Worm (Caenorhabditis elegans) whole organism, mixed stage, embryonic: Measurements from ENCODE around the gene F58H1.2.

Experiments
- M03D4.4 ChIP-seq: sonication (generic microtip); optimal IDR thresholded peaks from 2 replicates; lab custom pipeline; 2017; ENCODE audit warnings: mild to moderate bottlenecking, missing genetic modification characterization, missing compliant biosample characterization
- bed-3 ChIP-seq: fragments of 200-800 bp; sonication (Bioruptor generic); optimal IDR thresholded peaks from 3 replicates; lab custom pipeline; 2018; ENCODE audit warnings: mild to moderate bottlenecking, missing genetic modification characterization, moderate library complexity, missing compliant biosample characterization
- blmp-1 ChIP-seq: fragments of 150-350 bp; optimal IDR thresholded peaks from 2 replicates; lab custom pipeline; 2014; ENCODE audit warnings: missing biosample characterization, missing genetic modification characterization
- ceh-39 ChIP-seq: fragments of 150-350 bp; optimal IDR thresholded peaks from 2 replicates; lab custom pipeline; 2014; ENCODE audit warnings: missing biosample characterization, missing genetic modification characterization
- ceh-43 ChIP-seq: fragments of 200-800 bp; sonication (Bioruptor generic); optimal IDR thresholded peaks from 2 replicates; lab custom pipeline; 2018; ENCODE audit warnings: mild to moderate bottlenecking, missing genetic modification characterization, moderate library complexity, missing compliant biosample characterization
- ceh-83 ChIP-seq: fragments of 200-800 bp; sonication (Bioruptor generic); optimal IDR thresholded peaks from 2 replicates; lab custom pipeline; 2018; ENCODE audit warnings: mild to moderate bottlenecking, missing genetic modification characterization, missing compliant biosample characterization
- ces-1 ChIP-seq: fragments of 150-350 bp; optimal IDR thresholded peaks from 2 replicates; lab custom pipeline; 2014; ENCODE audit warnings: missing biosample characterization, missing genetic modification reagents, missing genetic modification characterization
- cnd-1 ChIP-seq: fragments of 200-800 bp; sonication (Bioruptor generic); optimal IDR thresholded peaks from 2 replicates; lab custom pipeline; 2018; ENCODE audit warnings: mild to moderate bottlenecking, missing genetic modification characterization, missing compliant biosample characterization
- drap-1 ChIP-seq: fragments of 200-800 bp; sonication (Bioruptor generic); optimal IDR thresholded peaks from 3 replicates; lab custom pipeline; 2018; ENCODE audit warnings: mild to moderate bottlenecking, missing genetic modification characterization, missing compliant biosample characterization
- elt-1 ChIP-seq: sonication (generic microtip); optimal IDR thresholded peaks from 2 replicates; lab custom pipeline; 2017; ENCODE audit warnings: missing genetic modification characterization, mild to moderate bottlenecking, missing compliant biosample characterization, antibody characterized with exemption, moderate library complexity, borderline replicate concordance; ENCODE audit not compliant: insufficient read depth
- elt-3 ChIP-seq: fragments of 150-350 bp; optimal IDR thresholded peaks from 2 replicates; lab custom pipeline; 2014; ENCODE audit warnings: missing biosample characterization, missing genetic modification characterization
- flh-1 ChIP-seq: fragments of 200-800 bp; sonication (Bioruptor generic); optimal IDR thresholded peaks from 2 replicates; lab custom pipeline; 2018; ENCODE audit warnings: mild to moderate bottlenecking, missing genetic modification characterization, moderate library complexity, missing compliant biosample characterization
- ham-2 ChIP-seq: fragments of 200-800 bp; sonication (Bioruptor generic); optimal IDR thresholded peaks from 2 replicates; lab custom pipeline; 2018; ENCODE audit warnings: mild to moderate bottlenecking, missing genetic modification characterization, missing compliant biosample characterization
- hlh-1 ChIP-seq: fragments of 150-350 bp; optimal IDR thresholded peaks from 2 replicates; lab custom pipeline; 2014; ENCODE audit warnings: missing biosample characterization, missing genetic modification reagents, missing genetic modification characterization
- lin-13 ChIP-seq: fragments of 150-350 bp; optimal IDR thresholded peaks from 2 replicates; lab custom pipeline; 2014; ENCODE audit warnings: missing biosample characterization, missing genetic modification characterization
- lsy-2 ChIP-seq: fragments of 150-350 bp; optimal IDR thresholded peaks from 2 replicates; lab custom pipeline; 2014; ENCODE audit warnings: missing biosample characterization, missing genetic modification characterization
- mab-5 ChIP-seq: fragments of 150-350 bp; optimal IDR thresholded peaks from 2 replicates; lab custom pipeline; 2014; ENCODE audit warnings: missing biosample characterization, missing genetic modification characterization
- mep-1 ChIP-seq: fragments of 150-350 bp; optimal IDR thresholded peaks from 2 replicates; lab custom pipeline; 2017; ENCODE audit warnings: missing biosample characterization, missing genetic modification reagents, missing genetic modification characterization, inconsistent platforms
- mls-2 ChIP-seq: sonication (generic microtip); optimal IDR thresholded peaks from 2 replicates; lab custom pipeline; 2016; ENCODE audit warnings: mild to moderate bottlenecking, missing genetic modification characterization, moderate library complexity, missing compliant biosample characterization
- nhr-12 ChIP-seq: fragments of 150-350 bp; optimal IDR thresholded peaks from 2 replicates; lab custom pipeline; 2014; ENCODE audit warnings: missing biosample characterization, missing genetic modification characterization
- nhr-2 ChIP-seq: fragments of 150-350 bp; optimal IDR thresholded peaks from 2 replicates; lab custom pipeline; 2014; ENCODE audit warnings: missing biosample characterization, missing genetic modification characterization
- nhr-237 ChIP-seq: fragments of 150-350 bp; optimal IDR thresholded peaks from 2 replicates; lab custom pipeline; 2014; ENCODE audit warnings: missing biosample characterization, missing genetic modification characterization
- nhr-28 ChIP-seq: fragments of 150-350 bp; optimal IDR thresholded peaks from 2 replicates; lab custom pipeline; 2014; ENCODE audit warnings: missing biosample characterization, missing genetic modification characterization
- nhr-76 ChIP-seq: sonication (generic microtip); optimal IDR thresholded peaks from 2 replicates; lab custom pipeline; 2017; ENCODE audit warnings: missing biosample characterization, missing genetic modification characterization
- pha-4 ChIP-seq: fragments of 150-350 bp; optimal IDR thresholded peaks from 2 replicates; lab custom pipeline; 2018; ENCODE audit warnings: missing biosample characterization, missing genetic modification reagents, missing genetic modification characterization
- sem-2 ChIP-seq: fragments of 200-800 bp; sonication (Bioruptor generic); optimal IDR thresholded peaks from 2 replicates; lab custom pipeline; 2018; ENCODE audit warnings: mild to moderate bottlenecking, missing genetic modification characterization, missing compliant biosample characterization
- snpc-4 ChIP-seq: fragments of 150-350 bp; optimal IDR thresholded peaks from 2 replicates; lab custom pipeline; 2014; ENCODE audit warnings: missing biosample characterization, missing genetic modification characterization
- sptf-1 ChIP-seq: sonication (generic microtip); optimal IDR thresholded peaks from 2 replicates; lab custom pipeline; 2017; ENCODE audit warnings: mild to moderate bottlenecking, missing genetic modification characterization, moderate library complexity, missing compliant biosample characterization
- tbx-8 ChIP-seq: fragments of 200-800 bp; sonication (Bioruptor generic); optimal IDR thresholded peaks from 2 replicates; lab custom pipeline; 2018; ENCODE audit warnings: mild to moderate bottlenecking, missing genetic modification characterization, moderate library complexity, missing compliant biosample characterization
- unc-120 ChIP-seq: sonication (generic microtip); optimal IDR thresholded peaks from 2 replicates; lab custom pipeline; 2017; ENCODE audit warnings: missing genetic modification characterization, missing compliant biosample characterization; ENCODE audit not compliant: poor library complexity, severe bottlenecking
- unc-39 ChIP-seq: fragments of 150-350 bp; optimal IDR thresholded peaks from 2 replicates; lab custom pipeline; 2014; ENCODE audit warnings: missing biosample characterization, missing genetic modification characterization
- unc-62 ChIP-seq: fragments of 150-350 bp; optimal IDR thresholded peaks from 2 replicates; lab custom pipeline; 2014; ENCODE audit warnings: missing biosample characterization, missing genetic modification reagents, missing genetic modification characterization
- zip-8 ChIP-seq: fragments of 150-350 bp; optimal IDR thresholded peaks from 2 replicates; lab custom pipeline; 2014; ENCODE audit warnings: missing biosample characterization, missing genetic modification characterization

The F58H1.2 gene

ce11 chrV:11901260-11901659, 27.6 kb upstream of the F58H1.2 start:
- TF ChIP-seq sptf-1 (tag; lab: Kevin White, UChicago) (no peak), cnd-1 (tag; lab: Kevin White, UChicago) (no peak), pha-4 (tag; lab: Kevin White, UChicago) (no peak), tbx-8 (no peak), bed-3 (GFP tag; lab: Kevin White, UChicago) (no peak), mab-5 (tag; lab: Kevin White, UChicago) (no peak), nhr-76 (tag; lab: Kevin White, UChicago) (no peak), ham-2 (GFP tag; lab: Kevin White, UChicago) (no peak), M03D4.4 (no peak), lsy-2 (no peak), unc-120 (tag; lab: Kevin White, UChicago) (no peak), flh-1 (GFP tag; lab: Kevin White, UChicago) (no peak), nhr-237 (no peak), unc-62 (GFP tag; lab: Kevin White, UChicago) (no peak), unc-39 (no peak), nhr-12 (tag; lab: Kevin White, UChicago) (no peak), snpc-4 (tag; lab: Kevin White, UChicago) (no peak), mep-1 (tag; lab: Kevin White, UChicago) (no peak), nhr-28 (no peak)
- TF ChIP-seq, all 35 proteins: peak for 0

ce11 chrV:11902161-11902560, 26.7 kb upstream of the F58H1.2 start:
- peak; percentile 79 for TF ChIP-seq elt-1 (tag; lab: Kevin White, UChicago)
- TF ChIP-seq ceh-43, result no peak
- TF ChIP-seq unc-62 (GFP tag; lab: Kevin White, UChicago), result no peak
- TF ChIP-seq, all 35 proteins: peak for 1

DNA sequence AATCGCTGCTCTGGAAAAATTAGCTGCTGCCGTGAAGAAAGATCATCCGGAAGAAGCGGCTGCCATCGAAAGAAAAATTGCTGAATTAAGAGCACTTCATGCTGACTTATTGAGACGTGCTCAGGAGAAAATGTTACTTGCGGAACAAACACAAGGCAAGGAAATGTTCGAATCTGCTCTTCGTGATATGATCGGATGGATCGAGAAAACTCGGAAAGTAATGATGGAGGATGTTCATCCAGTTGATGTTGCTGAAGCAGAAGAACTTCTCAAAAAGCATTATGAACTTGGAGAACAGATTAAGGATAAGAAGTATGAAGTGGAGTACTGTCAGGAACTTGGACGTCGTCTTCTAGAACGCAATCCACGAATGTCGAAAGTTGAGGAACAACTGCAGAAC, 22.9 kb upstream of the F58H1.2 start:
- TF ChIP-seq elt-3 (tag; lab: Kevin White, UChicago), result no peak
- no peak for TF ChIP-seq ceh-43
- TF ChIP-seq lin-13, result no peak
- TF ChIP-seq sptf-1 (tag; lab: Kevin White, UChicago), result no peak
- TF ChIP-seq elt-1 (tag; lab: Kevin White, UChicago), result no peak
- no peak for TF ChIP-seq drap-1 (GFP tag; lab: Kevin White, UChicago)
- TF ChIP-seq nhr-2, result no peak
- no peak for TF ChIP-seq unc-39
- TF ChIP-seq ham-2 (GFP tag; lab: Kevin White, UChicago), result no peak
- no peak for TF ChIP-seq tbx-8
- no peak for TF ChIP-seq unc-120 (tag; lab: Kevin White, UChicago)
- no peak for TF ChIP-seq nhr-237
- TF ChIP-seq mls-2 (tag; lab: Kevin White, UChicago), result no peak
- no peak for TF ChIP-seq M03D4.4
- TF ChIP-seq sem-2 (GFP tag; lab: Kevin White, UChicago), result no peak
- TF ChIP-seq ceh-83 (GFP tag; lab: Kevin White, UChicago), result no peak
- no peak for TF ChIP-seq pha-4 (tag; lab: Kevin White, UChicago)
- no peak for TF ChIP-seq unc-62 (GFP tag; lab: Kevin White, UChicago)
- no peak for TF ChIP-seq blmp-1 (tag; lab: Kevin White, UChicago)

DNA sequence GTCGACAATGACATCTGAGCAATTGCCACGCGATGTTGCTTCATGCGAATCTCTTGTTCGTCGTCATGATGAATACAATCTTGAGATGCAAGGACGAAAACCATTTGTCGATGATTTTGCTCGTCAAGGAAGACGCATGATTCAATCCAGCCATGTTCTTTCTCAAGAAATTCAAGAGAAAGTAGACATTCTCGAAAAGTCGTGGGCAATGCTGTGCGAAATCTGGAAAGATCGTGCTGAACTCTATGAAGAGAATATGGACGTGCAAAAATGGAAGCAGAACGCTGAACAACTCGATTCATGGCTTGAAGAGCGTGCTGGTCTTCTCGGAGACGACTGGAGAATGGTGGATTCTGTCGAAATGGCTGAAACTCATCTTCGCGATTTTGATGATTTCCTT, 15.6 kb upstream of the F58H1.2 start:
- no peak for TF ChIP-seq hlh-1

DNA sequence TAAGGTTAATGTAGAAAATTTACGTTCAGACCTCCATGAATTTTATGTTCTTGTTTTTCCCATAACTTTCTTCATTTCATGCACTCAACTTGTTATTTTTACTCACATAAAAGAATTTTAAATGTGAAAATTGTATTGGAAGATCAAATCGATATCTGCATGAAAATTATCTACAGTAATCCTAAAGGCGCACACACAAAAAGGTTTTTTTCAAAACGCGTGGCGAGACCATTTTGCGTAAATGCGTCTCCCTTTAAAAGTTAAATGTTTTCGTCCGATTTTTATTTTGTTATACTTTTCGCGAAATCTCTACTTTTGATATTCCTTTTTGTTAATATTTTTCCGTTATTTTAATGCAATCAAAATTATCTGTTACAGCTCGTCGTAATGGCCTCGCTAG, 11.7 kb upstream of the F58H1.2 start, which contains the start of gene R31.2:
R31.2 (plus strand) TSS at position 388 of the 400 bp plus-strand sequence.
- TF ChIP-seq unc-39 (no peak), ham-2 (GFP tag; lab: Kevin White, UChicago) (no peak), ceh-39 (tag; lab: Kevin White, UChicago) (no peak), mls-2 (tag; lab: Kevin White, UChicago) (no peak), drap-1 (GFP tag; lab: Kevin White, UChicago) (no peak), flh-1 (GFP tag; lab: Kevin White, UChicago) (no peak), unc-120 (tag; lab: Kevin White, UChicago) (no peak), lsy-2 (no peak), pha-4 (tag; lab: Kevin White, UChicago) (no peak), hlh-1 (no peak), lin-13 (no peak), elt-1 (tag; lab: Kevin White, UChicago) (no peak), nhr-12 (tag; lab: Kevin White, UChicago) (no peak), zip-8 (tag; lab: Kevin White, UChicago) (no peak), ces-1 (GFP tag; lab: Kevin White, UChicago) (no peak), tbx-8 (no peak), snpc-4 (tag; lab: Kevin White, UChicago) (no peak)
